Worm (Caenorhabditis elegans): Measurements from ENCODE around the gene Y39A1A.22.

Gene Y39A1A.22

DNA sequence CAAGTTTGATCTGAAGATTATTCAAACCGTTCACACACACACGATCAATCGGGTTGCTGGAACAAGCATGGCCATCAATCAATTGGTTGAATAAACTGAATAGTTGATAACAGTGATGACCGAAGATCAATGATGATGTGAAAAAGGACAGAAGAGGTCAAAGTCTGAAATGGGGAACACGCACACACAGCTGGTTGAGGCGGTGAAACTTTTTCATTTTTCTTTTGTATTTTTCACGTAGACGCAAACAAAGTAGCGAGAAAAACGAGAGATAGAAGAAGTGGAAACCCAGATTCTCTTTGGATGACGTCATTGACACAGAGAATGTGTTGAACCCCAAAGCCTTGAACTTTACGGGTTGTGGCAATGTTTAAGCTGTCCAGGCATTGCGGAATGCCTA is 10.7 kb upstream of the Y39A1A.22 start (continued):
- TF ChIP-seq sma-9 (GFP tag; optimal IDR thresholded peaks at IDR 0.05) (peak; percentile 91), sma-9 (tag; optimal IDR thresholded peaks at IDR 0.05) (no peak), nhr-6 (tag; optimal IDR thresholded peaks at IDR 0.05) (peak; percentile 20), ZK546.5 (tag; optimal IDR thresholded peaks at IDR 0.05) (no peak), nhr-11 (tag; optimal IDR thresholded peaks at IDR 0.05) (no peak), unc-39 (tag; optimal IDR thresholded peaks at IDR 0.05) (no peak), nhr-21 (tag; optimal IDR thresholded peaks at IDR 0.05) (peak; percentile 96), gmeb-1 (tag; optimal IDR thresholded peaks at IDR 0.05) (peak; percentile 4), nhr-237 (tag; optimal IDR thresholded peaks at IDR 0.05) (no peak), sem-4 (tag; optimal IDR thresholded peaks at IDR 0.05) (peak; percentile 43), dmd-4 (tag; optimal IDR thresholded peaks at IDR 0.05) (no peak), mdl-1 (tag; optimal IDR thresholded peaks at IDR 0.05) (no peak), skn-1 (tag; optimal IDR thresholded peaks at IDR 0.05) (no peak), crh-2 (tag; optimal IDR thresholded peaks at IDR 0.05) (peak; percentile 81)

DNA sequence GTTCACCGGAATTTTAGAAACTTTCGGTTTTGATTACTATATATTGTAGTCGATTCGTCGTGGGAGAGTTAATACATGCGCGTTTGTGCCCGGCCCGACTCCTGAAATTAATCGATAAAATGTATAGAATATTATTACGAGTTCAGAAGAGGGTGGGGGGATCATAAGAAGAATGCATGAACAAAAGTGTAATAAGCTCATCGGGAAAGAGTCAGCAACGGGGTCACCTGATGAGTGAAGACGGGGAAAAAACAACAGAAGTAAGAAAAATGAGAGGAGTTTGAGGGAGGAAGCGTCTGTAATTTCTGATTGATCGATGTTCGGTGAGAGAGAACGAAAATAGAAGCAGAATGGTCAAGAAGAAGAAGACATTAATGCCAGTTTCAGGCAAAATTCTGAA is 9.3 kb upstream of the Y39A1A.22 start, which contains the start of gene W09D10.4:
Gene W09D10.4 (minus strand): TSS at position 101 of the 400 bp plus-strand sequence.
- TF ChIP-seq F13H6.1 (tag; optimal IDR thresholded peaks at IDR 0.05) (peak; percentile 20), nhr-129 (tag; optimal IDR thresholded peaks at IDR 0.05) (peak; percentile 10), lin-13 (GFP tag; optimal IDR thresholded peaks at IDR 0.05) (no peak), sma-9 (GFP tag; optimal IDR thresholded peaks at IDR 0.05) (peak; percentile 32), sma-9 (tag; optimal IDR thresholded peaks at IDR 0.05) (no peak)

DNA sequence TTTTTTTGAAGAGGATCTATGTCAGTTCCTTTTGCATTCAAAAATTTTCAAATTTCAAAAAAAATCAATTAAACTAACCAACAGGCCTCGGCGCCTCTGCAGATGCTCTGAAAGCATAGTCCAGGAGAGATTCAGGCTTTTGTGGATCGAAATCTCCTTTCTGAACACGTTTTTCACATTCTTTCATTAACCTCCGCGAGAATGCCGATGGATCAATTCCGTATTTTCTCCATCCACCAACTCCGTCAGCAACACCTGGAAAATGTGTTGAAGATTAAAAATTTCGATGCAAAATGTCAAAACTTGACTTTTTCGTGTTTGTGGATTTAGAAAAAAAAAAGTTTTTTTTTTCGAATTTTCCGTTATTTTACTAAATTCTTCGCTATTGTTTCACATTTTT is 7.7 kb upstream of the Y39A1A.22 start:
- no peak for TF ChIP-seq mdl-1 (tag; optimal IDR thresholded peaks at IDR 0.05)
- no peak for TF ChIP-seq ztf-11 (tag; optimal IDR thresholded peaks at IDR 0.05)
- no peak for TF ChIP-seq egl-27 (tag; optimal IDR thresholded peaks at IDR 0.05)
- TF ChIP-seq Y55F3AM.14 (GFP tag; optimal IDR thresholded peaks at IDR 0.05) = no peak

DNA sequence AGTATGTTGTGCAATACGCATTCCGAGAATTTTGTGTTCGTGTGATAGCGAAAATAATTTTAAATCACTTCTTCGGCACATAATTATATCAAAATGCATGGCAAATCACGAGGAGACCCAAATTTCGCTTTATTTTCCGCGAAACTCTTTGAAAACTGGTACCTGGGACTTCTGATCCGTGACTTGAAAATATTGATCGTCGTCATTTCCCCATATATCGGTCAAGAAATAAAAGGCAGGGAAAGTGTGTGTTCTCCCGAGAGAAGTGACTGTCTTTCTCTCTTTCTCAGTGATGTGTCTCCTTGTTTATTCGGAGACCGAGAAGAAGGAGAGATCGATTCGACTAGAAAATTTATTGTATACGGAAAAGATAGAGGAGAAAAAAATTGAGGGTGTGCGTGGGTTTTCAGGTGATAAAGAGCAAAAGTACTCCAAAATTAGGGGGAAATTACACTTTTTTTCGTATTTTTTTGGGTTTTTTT is 4.4 kb upstream of the Y39A1A.22 start, which contains the start of gene W09D10.5:
Gene W09D10.5 (minus strand): TSS at position 345 of the 482 bp plus-strand sequence.
- peak; percentile 34 for TF ChIP-seq nhr-21 (tag; optimal IDR thresholded peaks at IDR 0.05)
- peak; percentile 48 for TF ChIP-seq sma-3 (GFP tag; optimal IDR thresholded peaks at IDR 0.05)
- no peak for TF ChIP-seq elt-3 (tag; optimal IDR thresholded peaks at IDR 0.05)
- peak; percentile 26 for TF ChIP-seq nhr-129 (tag; optimal IDR thresholded peaks at IDR 0.05)
- peak; percentile 24 for TF ChIP-seq ceh-16 (tag; optimal IDR thresholded peaks at IDR 0.05)
- peak; percentile 32 for TF ChIP-seq ztf-4 (tag; optimal IDR thresholded peaks at IDR 0.05)
- peak; percentile 70 for TF ChIP-seq fos-1 (tag; optimal IDR thresholded peaks at IDR 0.05)
- peak; percentile 4 for TF ChIP-seq F13H6.1 (tag; optimal IDR thresholded peaks at IDR 0.05)
- TF ChIP-seq unc-39 (tag; optimal IDR thresholded peaks at IDR 0.05) = no peak
- TF ChIP-seq nhr-6 (tag; optimal IDR thresholded peaks at IDR 0.05) = peak; percentile 3
- TF ChIP-seq ama-1 (optimal IDR thresholded peaks at IDR 0.05) = peak; percentile 16
- no peak for TF ChIP-seq mab-5 (tag; optimal IDR thresholded peaks at IDR 0.05)
- TF ChIP-seq lsy-2 (tag; optimal IDR thresholded peaks at IDR 0.05) = peak in 1 of 2 experiments; percentile 36
- TF ChIP-seq egl-27 (tag; optimal IDR thresholded peaks at IDR 0.05) = no peak

DNA sequence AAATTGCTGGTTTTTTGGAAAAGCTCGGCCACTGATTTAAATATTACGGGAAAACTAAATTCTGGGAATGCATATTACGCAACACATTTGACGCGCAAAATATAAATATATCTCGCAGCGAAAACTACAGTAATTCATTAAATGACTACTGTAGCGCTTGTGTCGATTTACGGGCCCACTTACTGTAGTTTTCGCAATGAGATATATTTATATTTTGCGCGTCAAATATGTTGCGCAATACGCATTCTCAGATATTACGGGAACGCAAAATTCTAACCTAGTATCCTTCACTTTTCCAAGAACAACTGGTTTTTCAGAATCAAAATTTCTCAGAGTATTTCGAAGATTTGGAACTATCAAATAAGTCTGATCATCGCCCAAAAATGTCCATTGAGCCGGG is 2.8 kb upstream of the Y39A1A.22 start:
- TF ChIP-seq ceh-16 (tag; optimal IDR thresholded peaks at IDR 0.05) = no peak
- TF ChIP-seq elt-3 (tag; optimal IDR thresholded peaks at IDR 0.05) = no peak
- TF ChIP-seq blmp-1 (tag; optimal IDR thresholded peaks at IDR 0.05; ENCODE audit: insufficient read depth) = no peak
- no peak for TF ChIP-seq lin-11 (tag; optimal IDR thresholded peaks at IDR 0.05)
- no peak for TF ChIP-seq fos-1 (tag; optimal IDR thresholded peaks at IDR 0.05)
- no peak for TF ChIP-seq nhr-11 (tag; optimal IDR thresholded peaks at IDR 0.05)

DNA sequence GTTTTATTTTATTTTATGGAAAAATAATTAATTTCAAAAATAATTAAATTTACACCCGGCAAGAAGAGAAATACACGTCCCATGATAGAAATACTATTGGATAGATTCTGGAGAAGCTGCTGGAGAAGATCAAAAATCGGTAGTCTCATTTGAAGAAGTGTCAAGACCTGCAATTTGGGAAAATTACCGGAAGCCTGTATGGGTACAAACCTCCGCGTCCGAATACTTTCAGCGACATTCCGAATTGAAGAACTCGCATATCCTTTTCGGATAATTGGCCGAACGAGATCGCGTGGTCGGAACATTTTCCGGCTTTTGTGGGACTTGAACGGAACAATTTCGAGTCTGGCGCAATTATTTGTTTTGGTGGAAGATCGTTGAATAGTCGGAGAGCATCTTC is 1.7 kb upstream of the Y39A1A.22 start:
- no peak for TF ChIP-seq nhr-129 (tag; optimal IDR thresholded peaks at IDR 0.05)
- TF ChIP-seq mbf-1 (tag; optimal IDR thresholded peaks at IDR 0.05) = no peak
- no peak for TF ChIP-seq nhr-23 (tag; optimal IDR thresholded peaks at IDR 0.05)
- TF ChIP-seq ama-1 (optimal IDR thresholded peaks at IDR 0.05) = no peak
- no peak for TF ChIP-seq fos-1 (tag; optimal IDR thresholded peaks at IDR 0.05)
- no peak for TF ChIP-seq mab-5 (tag; optimal IDR thresholded peaks at IDR 0.05)
- TF ChIP-seq crh-2 (tag; optimal IDR thresholded peaks at IDR 0.05) = no peak
- no peak for TF ChIP-seq nhr-6 (tag; optimal IDR thresholded peaks at IDR 0.05)
- no peak for TF ChIP-seq unc-55 (GFP tag; optimal IDR thresholded peaks at IDR 0.05)
